Fruit fly (Drosophila melanogaster) whole organism, embryonic: ENCODE results near the gene CG1971.

Experiments used
- Aef1 ChIP-seq: fragments of 200-800 bp; sonication (Bioruptor generic); IDR thresholded peaks from 3 replicates; pipeline ENCODE4 v1.3.6; 2022; ENCODE audit warnings: missing biosample characterization, missing genetic modification characterization
- CG10274 ChIP-seq: fragments of 200-800 bp; sonication (Bioruptor generic); optimal IDR thresholded peaks from 3 replicates; lab custom pipeline; 2017; ENCODE audit warnings: missing biosample characterization, mild to moderate bottlenecking, missing genetic modification characterization
- CG11093 ChIP-seq: fragments of 200-800 bp; sonication (Bioruptor generic); IDR thresholded peaks from 3 replicates; pipeline ENCODE4 v1.3.6; 2022; ENCODE audit warnings: missing biosample characterization, missing genetic modification characterization
- CG11504 ChIP-seq: fragments of 200-800 bp; sonication (Bioruptor generic); optimal IDR thresholded peaks from 3 replicates; lab custom pipeline; 2019; ENCODE audit warnings: missing biosample characterization, mild to moderate bottlenecking, missing genetic modification characterization, moderate library complexity
- CG12391 ChIP-seq: fragments of 200-800 bp; sonication (Bioruptor generic); optimal IDR thresholded peaks from 3 replicates; lab custom pipeline; 2018; ENCODE audit warnings: missing biosample characterization, mild to moderate bottlenecking, missing genetic modification characterization, moderate library complexity
- CG12659 ChIP-seq: fragments of 200-800 bp; sonication (Bioruptor generic); optimal IDR thresholded peaks from 3 replicates; lab custom pipeline; 2017; ENCODE audit warnings: mild to moderate bottlenecking, missing biosample characterization, missing genetic modification reagents, missing genetic modification characterization
- CG13287 ChIP-seq: fragments of 200-800 bp; sonication (Bioruptor generic); IDR thresholded peaks from 2 replicates; pipeline ENCODE4 v1.3.6; 2022; ENCODE audit warnings: missing biosample characterization, missing genetic modification characterization; ENCODE audit not compliant: partially characterized antibody
- CG14710 ChIP-seq: fragments of 200-800 bp; sonication (Bioruptor generic); optimal IDR thresholded peaks from 3 replicates; lab custom pipeline; 2019; ENCODE audit warnings: missing biosample characterization, mild to moderate bottlenecking, missing genetic modification characterization, moderate library complexity
- CG14860 ChIP-seq: fragments of 200-800 bp; sonication (Bioruptor generic); IDR thresholded peaks from 3 replicates; pipeline ENCODE4 v1.3.6; 2022; ENCODE audit warnings: missing biosample characterization, missing genetic modification characterization; ENCODE audit not compliant: partially characterized antibody
- CG15269 ChIP-seq: fragments of 200-800 bp; sonication (Bioruptor generic); optimal IDR thresholded peaks from 2 replicates; lab custom pipeline; 2018; ENCODE audit warnings: missing biosample characterization, mild to moderate bottlenecking, missing genetic modification characterization, moderate library complexity
- CG1603 ChIP-seq: fragments of 200-800 bp; sonication (Bioruptor generic); optimal IDR thresholded peaks from 2 replicates; lab custom pipeline; 2019; ENCODE audit warnings: missing biosample characterization, mild to moderate bottlenecking, missing genetic modification characterization, moderate library complexity
- CG16813 ChIP-seq: fragments of 200-800 bp; sonication (Bioruptor generic); IDR thresholded peaks from 3 replicates; pipeline ENCODE4 v1.3.6; 2022; ENCODE audit warnings: missing biosample characterization, missing genetic modification characterization; ENCODE audit not compliant: partially characterized antibody
- CG17912 ChIP-seq: fragments of 200-800 bp; sonication (Bioruptor generic); optimal IDR thresholded peaks from 2 replicates; lab custom pipeline; 2018; ENCODE audit warnings: missing biosample characterization, mild to moderate bottlenecking, missing genetic modification characterization
- CG32767 ChIP-seq: fragments of 200-800 bp; sonication (Bioruptor generic); IDR thresholded peaks from 2 replicates; pipeline ENCODE4 v1.3.6; 2022; ENCODE audit warnings: missing biosample characterization, missing genetic modification characterization
- CG6791 ChIP-seq: fragments of 200-800 bp; sonication (Bioruptor generic); IDR thresholded peaks from 3 replicates; pipeline ENCODE4 v1.3.6; 2022; ENCODE audit warnings: missing biosample characterization, missing genetic modification characterization; ENCODE audit not compliant: partially characterized antibody
- CG8388 ChIP-seq: fragments of 200-800 bp; sonication (Bioruptor generic); optimal IDR thresholded peaks from 2 replicates; lab custom pipeline; 2019; ENCODE audit warnings: missing biosample characterization, mild to moderate bottlenecking, missing genetic modification characterization, moderate library complexity
- CG9609 ChIP-seq: fragments of 200-800 bp; sonication (Bioruptor generic); optimal IDR thresholded peaks from 3 replicates; lab custom pipeline; 2016; ENCODE audit warnings: missing biosample characterization, missing genetic modification characterization
- CG9817 ChIP-seq: fragments of 200-800 bp; sonication (Bioruptor generic); optimal IDR thresholded peaks from 2 replicates; lab custom pipeline; 2018; ENCODE audit warnings: missing biosample characterization, mild to moderate bottlenecking, missing genetic modification characterization, moderate library complexity
- CrebB ChIP-seq: fragments of 200-800 bp; sonication (Bioruptor generic); optimal IDR thresholded peaks from 3 replicates; lab custom pipeline; 2018; ENCODE audit warnings: missing biosample characterization, mild to moderate bottlenecking, missing genetic modification characterization
- Dip3 ChIP-seq: fragments of 200-800 bp; sonication (Bioruptor generic); optimal IDR thresholded peaks from 3 replicates; lab custom pipeline; 2016; ENCODE audit warnings: missing biosample characterization, missing genetic modification characterization
- Ets65A ChIP-seq: fragments of 200-800 bp; sonication (Bioruptor generic); peaks from one replicate; lab custom pipeline; 2016; ENCODE audit warnings: missing biosample characterization, missing genetic modification characterization
- H15 ChIP-seq: fragments of 200-800 bp; sonication (Bioruptor generic); IDR thresholded peaks from 3 replicates; pipeline ENCODE4 v1.3.6; 2022; ENCODE audit warnings: missing biosample characterization, missing genetic modification characterization
- Hmr ChIP-seq: fragments of 200-800 bp; sonication (Bioruptor generic); optimal IDR thresholded peaks from 3 replicates; lab custom pipeline; 2017; ENCODE audit warnings: mild to moderate bottlenecking, missing biosample characterization, missing genetic modification reagents, missing genetic modification characterization
- Hr39 ChIP-seq: fragments of >200 bp; optimal IDR thresholded peaks from 2 replicates; lab custom pipeline; 2017
- Hsf ChIP-seq: fragments of 200-800 bp; sonication (Bioruptor generic); optimal IDR thresholded peaks from 3 replicates; lab custom pipeline; 2016; ENCODE audit warnings: missing biosample characterization, missing genetic modification characterization
- Lhr ChIP-seq: fragments of 200-800 bp; sonication (Bioruptor generic); optimal IDR thresholded peaks from 3 replicates; lab custom pipeline; 2017; ENCODE audit warnings: mild to moderate bottlenecking, missing biosample characterization, missing genetic modification reagents, missing genetic modification characterization
- MBD-R2 ChIP-seq: fragments of 200-800 bp; sonication (Bioruptor generic); IDR thresholded peaks from 2 replicates; pipeline ENCODE4 v1.3.6; 2022; ENCODE audit warnings: missing biosample characterization, missing genetic modification characterization
- Pdp1 ChIP-seq, 2 experiments: fragments of 200-800 bp; sonication (Bioruptor generic); optimal IDR thresholded peaks; 3 replicates each; lab custom pipeline; 2016; ENCODE audit warnings: missing biosample characterization in 2 of 2, missing genetic modification characterization in 2 of 2, mild to moderate bottlenecking in 1 of 2, moderate library complexity in 1 of 2
- Vsx1 ChIP-seq: fragments of 200-800 bp; sonication (Bioruptor generic); optimal IDR thresholded peaks from 2 replicates; lab custom pipeline; 2017; ENCODE audit warnings: missing biosample characterization, mild to moderate bottlenecking, missing genetic modification characterization, missing genetic modification reagents
- Xbp1 ChIP-seq: fragments of 200-800 bp; sonication (Bioruptor generic); optimal IDR thresholded peaks from 3 replicates; lab custom pipeline; 2016; ENCODE audit warnings: missing biosample characterization, mild to moderate bottlenecking, missing genetic modification characterization
- aop ChIP-seq: fragments of 200-800 bp; sonication (Bioruptor generic); IDR thresholded peaks from 2 replicates; pipeline ENCODE4 v1.3.6; 2022; ENCODE audit warnings: missing biosample characterization, missing genetic modification characterization
- chif ChIP-seq, 2 experiments: fragments of 200-800 bp; sonication (Bioruptor generic); optimal IDR thresholded peaks; 3 replicates each; lab custom pipeline; 2016; ENCODE audit warnings: missing biosample characterization in 2 of 2, missing genetic modification characterization in 2 of 2
- crp ChIP-seq, 2 experiments: fragments of 200-800 bp; sonication (Bioruptor generic); optimal IDR thresholded peaks; 2 replicates in 1 of 2; 3 replicates in 1 of 2; lab custom pipeline; 2017; ENCODE audit warnings: missing biosample characterization in 2 of 2, missing genetic modification characterization in 2 of 2, mild to moderate bottlenecking in 1 of 2, moderate library complexity in 1 of 2
- dmrt11E ChIP-seq: fragments of 200-800 bp; sonication (Bioruptor generic); optimal IDR thresholded peaks from 3 replicates; lab custom pipeline; 2018; ENCODE audit warnings: missing biosample characterization, mild to moderate bottlenecking, missing genetic modification characterization, moderate library complexity
- fu2 ChIP-seq: fragments of 200-800 bp; sonication (Bioruptor generic); optimal IDR thresholded peaks from 2 replicates; lab custom pipeline; 2016; ENCODE audit warnings: missing biosample characterization, missing genetic modification characterization
- hb ChIP-seq: fragments of 200-800 bp; sonication (Bioruptor generic); IDR thresholded peaks from 3 replicates; pipeline ENCODE4 v1.3.6; 2022; ENCODE audit warnings: missing biosample characterization, missing genetic modification characterization; ENCODE audit not compliant: partially characterized antibody
- kah ChIP-seq: fragments of 200-800 bp; sonication (Bioruptor generic); optimal IDR thresholded peaks from 2 replicates; lab custom pipeline; 2018; ENCODE audit warnings: missing biosample characterization, mild to moderate bottlenecking, missing genetic modification characterization
- kay ChIP-seq: fragments of 200-800 bp; sonication (Bioruptor generic); optimal IDR thresholded peaks from 2 replicates; lab custom pipeline; 2016; ENCODE audit warnings: missing biosample characterization, missing genetic modification characterization
- nau ChIP-seq: fragments of 200-800 bp; sonication (Bioruptor generic); optimal IDR thresholded peaks from 3 replicates; lab custom pipeline; 2017; ENCODE audit warnings: missing biosample characterization, mild to moderate bottlenecking, missing genetic modification characterization, missing genetic modification reagents
- nmo ChIP-seq: fragments of 200-800 bp; sonication (Bioruptor generic); optimal IDR thresholded peaks from 2 replicates; lab custom pipeline; 2018; ENCODE audit warnings: missing biosample characterization, mild to moderate bottlenecking, missing genetic modification characterization, moderate library complexity
- pan ChIP-seq, 4 experiments: fragments of >200 bp in 3 of 4; fragments of 200-800 bp in 1 of 4; sonication (Bioruptor generic) in 1 of 4; optimal IDR thresholded peaks in 3 of 4; IDR thresholded peaks in 1 of 4; 2 replicates each; pipeline versions ENCODE4 v1.3.6 to Lab custom; 2017 to 2022; ENCODE audit warnings: missing biosample characterization in 2 of 4, missing genetic modification characterization in 2 of 4, mixed read lengths in 1 of 4
- pita ChIP-seq: fragments of 200-800 bp; sonication (Bioruptor generic); optimal IDR thresholded peaks from 2 replicates; lab custom pipeline; 2017; ENCODE audit warnings: missing biosample characterization, mild to moderate bottlenecking, missing genetic modification characterization
- prd ChIP-seq, 3 experiments: fragments of >200 bp in 2 of 3; fragments of 200-800 bp in 1 of 3; sonication (Bioruptor generic) in 1 of 3; optimal IDR thresholded peaks in 2 of 3; IDR thresholded peaks in 1 of 3; 2 replicates in 2 of 3; 3 replicates in 1 of 3; pipeline versions ENCODE4 v1.3.6 to Lab custom; 2017 to 2022; ENCODE audit warnings: missing biosample characterization in 1 of 3, missing genetic modification characterization in 1 of 3
- ranshi ChIP-seq: fragments of 200-800 bp; sonication (Bioruptor generic); IDR thresholded peaks from 2 replicates; pipeline ENCODE4 v1.3.6; 2022; ENCODE audit warnings: missing biosample characterization, missing genetic modification characterization
- sr ChIP-seq: fragments of 200-800 bp; sonication (Bioruptor generic); IDR thresholded peaks from 3 replicates; pipeline ENCODE4 v1.3.6; 2022; ENCODE audit warnings: missing biosample characterization, missing genetic modification characterization
- vvl ChIP-seq: fragments of 200-800 bp; sonication (Bioruptor generic); IDR thresholded peaks from 2 replicates; pipeline ENCODE4 v1.3.6; 2022; ENCODE audit warnings: missing biosample characterization, missing genetic modification characterization
- zfh1 ChIP-seq: fragments of 200-800 bp; sonication (Bioruptor generic); IDR thresholded peaks from 3 replicates; pipeline ENCODE4 v1.3.6; 2022; ENCODE audit warnings: missing biosample characterization, missing genetic modification characterization

Gene CG1971

DNA sequence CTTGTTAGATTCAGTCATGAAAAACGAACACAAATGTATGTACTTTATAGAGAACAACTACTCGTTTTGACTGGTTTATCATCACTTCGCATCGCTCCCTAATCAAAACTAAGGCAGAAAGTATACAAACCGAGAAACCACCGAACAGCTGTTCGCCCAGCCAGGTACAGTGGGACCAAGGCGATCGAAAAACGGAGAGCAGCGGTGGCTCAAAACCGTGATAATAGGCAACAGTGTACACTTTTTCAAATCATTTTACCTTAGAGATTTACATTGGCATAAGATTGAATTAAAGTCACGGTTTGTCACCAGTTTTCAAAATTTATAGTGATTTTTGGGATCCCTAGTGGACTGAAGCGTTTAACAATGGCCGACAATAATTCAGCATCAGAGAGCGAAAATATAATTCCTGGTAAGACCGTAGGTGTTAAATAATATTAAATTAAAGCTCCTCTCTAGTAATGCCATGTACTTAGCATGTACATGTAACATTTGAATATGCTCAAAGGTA lies at the start of gene CG1971, which contains the start of gene CG42233 (continued):
- 0 out of 3 replicates have a peak, but pooled peaks have one; percentile 31 for TF ChIP-seq CG16813
- peak; percentile 49 for TF ChIP-seq CG14710 (tag; lab: Kevin White, UChicago)
- TF ChIP-seq CrebB (tag; lab: Kevin White, UChicago), result no peak
- TF ChIP-seq MBD-R2, result peak; percentile 48
- peak; percentile 16 for TF ChIP-seq dmrt11E (tag; lab: Kevin White, UChicago)
- no peak for TF ChIP-seq CG10274 (GFP tag; lab: Kevin White, UChicago)
- TF ChIP-seq CG9817 (tag; lab: Kevin White, UChicago), result peak; percentile 3
- peak; percentile 24 for TF ChIP-seq Xbp1 (GFP tag; lab: Kevin White, UChicago)
- TF ChIP-seq nmo (GFP tag; lab: Kevin White, UChicago), result peak; percentile 41
- no peak for TF ChIP-seq kay (GFP tag; lab: Kevin White, UChicago)
- no peak for TF ChIP-seq CG14860
- no peak for TF ChIP-seq Hmr (GFP tag; lab: Kevin White, UChicago)
- no peak for TF ChIP-seq pita (GFP tag; lab: Kevin White, UChicago)
- peak; percentile 11 for TF ChIP-seq fu2 (GFP tag; lab: Kevin White, UChicago)
- peak; percentile 62; the same call in 2 of the 3 replicates for TF ChIP-seq CG6791 (GFP tag; lab: Robert Waterston, UW)
- TF ChIP-seq CG17912 (GFP tag; lab: Kevin White, UChicago), result no peak
- TF ChIP-seq nau (GFP tag; lab: Kevin White, UChicago), result no peak
- peak; percentile 52 for TF ChIP-seq CG1603 (tag; lab: Kevin White, UChicago)
- TF ChIP-seq CG32767 (GFP tag; lab: Robert Waterston, UW), result 0 out of 2 replicates have a peak, but pooled peaks have one; percentile 35
- TF ChIP-seq H15 (GFP tag; lab: Robert Waterston, UW), result 0 out of 3 replicates have a peak, but pooled peaks have one; percentile 22
- TF ChIP-seq aop (GFP tag; lab: Robert Waterston, UW), result no peak
- TF ChIP-seq CG11093, result no peak
- TF ChIP-seq Lhr (GFP tag; lab: Kevin White, UChicago), result no peak
- peak; percentile 34 for TF ChIP-seq CG12391 (tag; lab: Kevin White, UChicago)
- no peak for TF ChIP-seq CG15269 (tag; lab: Kevin White, UChicago)
- TF ChIP-seq prd (optimal IDR thresholded peaks at IDR 0.05; lab: Kevin White, UChicago), result no peak
- peak; percentile 31; the same call in 1 of the 3 replicates for TF ChIP-seq prd (GFP tag; IDR thresholded peaks at IDR 0.05; lab: Robert Waterston, UW)
- TF ChIP-seq CG9609 (GFP tag; lab: Kevin White, UChicago), result no peak
- TF ChIP-seq kah (GFP tag; lab: Kevin White, UChicago), result no peak
- peak; percentile 20 to 85 for TF ChIP-seq crp (GFP tag; optimal IDR thresholded peaks at IDR 0.05; lab: Kevin White, UChicago)
- peak; percentile 61 for TF ChIP-seq CG13287 (GFP tag; lab: Robert Waterston, UW)
- peak; percentile 69; the same call in 1 of the 3 replicates for TF ChIP-seq hb
- no peak for TF ChIP-seq Hr39
- peak; percentile 46 for TF ChIP-seq Hsf
- peak; percentile 26 for TF ChIP-seq Ets65A (GFP tag; lab: Kevin White, UChicago)
- TF ChIP-seq sr (GFP tag; lab: Robert Waterston, UW), result no peak
- TF ChIP-seq Pdp1 (GFP tag; optimal IDR thresholded peaks at IDR 0.05; lab: Kevin White, UChicago), result peak in 1 of 2 experiments; percentile 28
- TF ChIP-seq Vsx1, result no peak
- TF ChIP-seq zfh1 (GFP tag; lab: Robert Waterston, UW), result 0 out of 3 replicates have a peak, but pooled peaks have one; percentile 29
- TF ChIP-seq CG8388 (GFP tag; lab: Kevin White, UChicago), result peak; percentile 34
- peak; percentile 60; the same call in 1 of the 2 replicates for TF ChIP-seq vvl (GFP tag; lab: Robert Waterston, UW)
- TF ChIP-seq Dip3 (GFP tag; lab: Kevin White, UChicago), result peak; percentile 13
- TF ChIP-seq CG12659 (GFP tag; lab: Kevin White, UChicago), result no peak
- no peak for TF ChIP-seq chif (GFP tag; optimal IDR thresholded peaks at IDR 0.05; lab: Kevin White, UChicago)
- TF ChIP-seq Aef1 (GFP tag; lab: Robert Waterston, UW), result peak; percentile 30; the same call in 1 of the 3 replicates
- TF ChIP-seq ranshi, result 0 out of 2 replicates have a peak, but pooled peaks have one; percentile 47
- no peak for TF ChIP-seq pan (optimal IDR thresholded peaks at IDR 0.05; lab: Kevin White, UChicago)
- peak in 1 of 2 experiments; percentile 44 for TF ChIP-seq pan (GFP tag; optimal IDR thresholded peaks at IDR 0.05 in 1 of 2, IDR thresholded peaks at IDR 0.05 in 1 of 2)
- no peak for TF ChIP-seq CG11504
